Worm (Caenorhabditis elegans): ENCODE results near the gene glb-20.

glb-20 gene

DNA sequence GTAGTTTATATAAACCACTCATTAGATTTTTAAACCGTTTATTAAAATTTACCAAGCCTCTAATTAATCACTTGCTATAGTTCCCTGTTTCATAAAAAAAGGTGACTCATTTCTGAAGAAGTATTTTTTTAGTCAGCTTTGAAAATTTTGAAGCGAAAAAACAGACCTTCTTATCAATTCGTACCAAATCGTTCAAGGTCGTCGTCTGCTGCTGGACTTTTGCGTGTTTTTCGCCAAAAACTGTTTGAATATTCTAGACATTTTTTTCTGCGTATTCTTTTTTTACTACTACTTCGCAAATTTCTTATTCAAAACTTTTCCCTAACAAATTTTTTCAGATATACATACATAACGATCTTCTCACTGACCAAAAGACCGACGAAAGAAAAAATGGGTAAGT lies 13.7 kb downstream of the glb-20 start, which contains the start of gene cah-4:
Gene cah-4, plus strand, starts transcription at position 339 of the 400 bp plus-strand sequence.
- TF ChIP-seq nhr-43 (tag; optimal IDR thresholded peaks at IDR 0.05; ENCODE audit: poor library complexity, severe bottlenecking) (no peak), ama-1 (optimal IDR thresholded peaks at IDR 0.05) (peak; percentile 94)

DNA sequence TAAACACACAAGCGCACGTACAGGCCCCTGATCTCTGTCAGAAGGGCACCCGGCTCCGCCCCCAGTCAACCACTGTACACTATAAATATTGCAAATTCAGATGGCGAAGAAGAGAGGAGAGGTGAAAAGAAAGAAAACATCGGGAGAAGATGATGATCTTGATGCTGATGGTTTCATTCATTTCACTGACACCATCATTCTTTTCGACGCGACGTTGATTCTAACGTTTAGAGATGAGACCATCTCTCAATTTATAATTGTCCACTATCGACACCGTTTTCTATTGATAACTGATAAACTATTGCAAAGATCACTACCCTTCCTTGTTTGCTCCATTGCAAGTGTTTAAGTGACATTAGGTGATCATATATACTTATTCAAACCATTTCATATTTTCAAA lies 14.6 kb downstream of the glb-20 start:
- TF ChIP-seq elt-3 (tag; optimal IDR thresholded peaks at IDR 0.05) (peak in 1 of 3 experiments; percentile 74), nhr-43 (tag; optimal IDR thresholded peaks at IDR 0.05; ENCODE audit: poor library complexity, severe bottlenecking) (peak; percentile 35), nhr-23 (tag; optimal IDR thresholded peaks at IDR 0.05) (peak; percentile 29), R02D3.7 (tag; optimal IDR thresholded peaks at IDR 0.05) (no peak), elt-1 (tag; optimal IDR thresholded peaks at IDR 0.05) (peak; percentile 37), nhr-25 (tag; optimal IDR thresholded peaks at IDR 0.05) (peak; percentile 24), ztf-4 (tag; optimal IDR thresholded peaks at IDR 0.05) (no peak), ama-1 (optimal IDR thresholded peaks at IDR 0.05) (peak; percentile 85), ceh-28 (tag; optimal IDR thresholded peaks at IDR 0.05) (no peak)

DNA sequence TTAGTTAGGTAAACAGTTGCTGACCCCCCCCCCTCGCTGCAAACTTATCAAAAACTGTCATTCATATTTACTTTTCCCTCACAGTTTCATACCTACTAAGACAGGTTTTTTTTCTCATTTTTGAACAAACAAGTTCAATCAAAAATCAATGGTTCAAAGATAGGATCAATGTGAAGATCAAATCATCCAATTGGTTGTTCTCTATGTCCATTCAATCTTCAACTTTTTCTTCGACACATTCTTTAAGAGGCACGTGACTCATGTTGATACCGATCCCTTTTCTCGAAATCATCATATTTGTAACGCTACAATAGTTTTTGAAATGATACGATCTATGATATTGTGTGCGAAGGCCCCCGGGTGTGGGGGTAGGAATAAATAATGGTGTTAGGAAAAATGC lies 16.3 kb downstream of the glb-20 start:
- TF ChIP-seq pha-4 (tag; optimal IDR thresholded peaks at IDR 0.05) (peak; percentile 40), egl-5 (tag; optimal IDR thresholded peaks at IDR 0.05) (no peak), snpc-4 (tag; optimal IDR thresholded peaks at IDR 0.05) (no peak), jun-1 (tag; optimal IDR thresholded peaks at IDR 0.05) (peak; percentile 46), unc-62 (GFP tag; optimal IDR thresholded peaks at IDR 0.05) (no peak), ZK546.5 (tag; optimal IDR thresholded peaks at IDR 0.05) (no peak), lsy-12 (tag; optimal IDR thresholded peaks at IDR 0.05) (no peak), ceh-16 (tag; optimal IDR thresholded peaks at IDR 0.05) (no peak), fkh-2 (tag; optimal IDR thresholded peaks at IDR 0.05) (no peak), lin-15B (tag; optimal IDR thresholded peaks at IDR 0.05) (no peak), ceh-28 (tag; optimal IDR thresholded peaks at IDR 0.05) (peak; percentile 21), ceh-82 (tag; optimal IDR thresholded peaks at IDR 0.05) (no peak), daf-12 (tag; optimal IDR thresholded peaks at IDR 0.05) (no peak), unc-39 (tag; optimal IDR thresholded peaks at IDR 0.05) (no peak), nhr-77 (tag; optimal IDR thresholded peaks at IDR 0.05) (no peak), nhr-28 (tag; optimal IDR thresholded peaks at IDR 0.05) (no peak), mml-1 (tag; optimal IDR thresholded peaks at IDR 0.05) (no peak), elt-1 (tag; optimal IDR thresholded peaks at IDR 0.05) (peak; percentile 97), eor-1 (tag; optimal IDR thresholded peaks at IDR 0.05) (no peak), nhr-23 (tag; optimal IDR thresholded peaks at IDR 0.05) (peak; percentile 70), nhr-43 (tag; optimal IDR thresholded peaks at IDR 0.05; ENCODE audit: poor library complexity, severe bottlenecking) (peak; percentile 72), pqm-1 (tag; optimal IDR thresholded peaks at IDR 0.05) (no peak), nfya-1 (tag; optimal IDR thresholded peaks at IDR 0.05; ENCODE audit: insufficient read depth) (no peak), mdl-1 (tag; optimal IDR thresholded peaks at IDR 0.05) (no peak), elt-2 (tag; optimal IDR thresholded peaks at IDR 0.05) (peak; percentile 6), nhr-25 (tag; optimal IDR thresholded peaks at IDR 0.05) (peak; percentile 70), nhr-11 (tag; optimal IDR thresholded peaks at IDR 0.05) (no peak), nhr-76 (tag; optimal IDR thresholded peaks at IDR 0.05) (no peak), nhr-237 (tag; optimal IDR thresholded peaks at IDR 0.05) (no peak), elt-3 (tag; optimal IDR thresholded peaks at IDR 0.05) (peak; percentile 45 to 62 (median 46))

DNA sequence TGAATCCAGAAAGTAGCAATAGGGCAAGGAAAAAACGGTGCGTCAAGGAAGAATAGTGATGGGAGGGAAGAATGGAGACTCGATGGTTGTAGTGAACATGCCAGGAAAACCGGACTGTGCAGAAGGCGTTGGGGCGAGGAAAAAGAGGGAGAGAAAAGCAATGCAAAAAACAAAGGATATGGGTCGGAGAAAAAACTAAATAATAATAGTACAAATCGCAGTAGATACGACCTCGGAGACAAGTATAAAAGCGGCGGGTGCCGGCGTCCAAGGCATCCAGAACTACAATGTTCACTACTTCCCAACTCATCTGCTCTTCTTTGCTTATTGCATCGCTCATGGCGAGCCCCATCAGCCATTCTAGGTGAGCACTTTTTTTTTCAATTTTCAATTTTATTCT lies 19.2 kb downstream of the glb-20 start, which contains the start of gene R01E6.5:
Gene R01E6.5, plus strand, starts transcription at position 301 of the 400 bp plus-strand sequence.
- TF ChIP-seq ceh-16 (tag; optimal IDR thresholded peaks at IDR 0.05) (no peak), elt-2 (tag; optimal IDR thresholded peaks at IDR 0.05) (no peak), ZK546.5 (tag; optimal IDR thresholded peaks at IDR 0.05) (no peak), daf-12 (tag; optimal IDR thresholded peaks at IDR 0.05) (no peak), ama-1 (optimal IDR thresholded peaks at IDR 0.05) (no peak), aly-2 (tag; optimal IDR thresholded peaks at IDR 0.05) (no peak)
